Fruit fly (Drosophila melanogaster): ENCODE measurements around the gene CG13862.

The CG13862 gene

dm6 chr3R:22328665-22329350 lies 3.0 kb upstream of the CG13862 start, which contains the start of gene CG7080:
Gene CG7080 (plus strand): TSS chr3R:22329300.
- TF ChIP-seq Hr96 (GFP tag; optimal IDR thresholded peaks at IDR 0.05) = no peak
- TF ChIP-seq pad (GFP tag; optimal IDR thresholded peaks at IDR 0.05) = no peak
- no peak for TF ChIP-seq kay (GFP tag; ENCODE audit: borderline replicate concordance)
- TF ChIP-seq cnc (optimal IDR thresholded peaks at IDR 0.05) = no peak
- TF ChIP-seq Mnt (GFP tag; optimal IDR thresholded peaks at IDR 0.05) = no peak
- no peak for TF ChIP-seq CG7045 (GFP tag; optimal IDR thresholded peaks at IDR 0.05)
- no peak for TF ChIP-seq CG7101 (tag; optimal IDR thresholded peaks at IDR 0.05)
- TF ChIP-seq toe (GFP tag; optimal IDR thresholded peaks at IDR 0.05) = no peak
- no peak for TF ChIP-seq cic (GFP tag; optimal IDR thresholded peaks at IDR 0.05)
- TF ChIP-seq tj (GFP tag; optimal IDR thresholded peaks at IDR 0.05) = no peak
- no peak for TF ChIP-seq CG12768 (GFP tag; optimal IDR thresholded peaks at IDR 0.05)
- TF ChIP-seq Clk (GFP tag; optimal IDR thresholded peaks at IDR 0.05) = no peak
- no peak for TF ChIP-seq CG14711 (tag; optimal IDR thresholded peaks at IDR 0.05)
- TF ChIP-seq Crg-1 (GFP tag; optimal IDR thresholded peaks at IDR 0.05) = no peak
- no peak for TF ChIP-seq CG5204 (GFP tag; optimal IDR thresholded peaks at IDR 0.05)
- TF ChIP-seq CG11617 (GFP tag; optimal IDR thresholded peaks at IDR 0.05) = no peak
- TF ChIP-seq ovo (GFP tag; optimal IDR thresholded peaks at IDR 0.05) = no peak
- TF ChIP-seq CG1620 (GFP tag; optimal IDR thresholded peaks at IDR 0.05) = no peak
- TF ChIP-seq bab1 (GFP tag; optimal IDR thresholded peaks at IDR 0.05) = no peak

dm6 chr3R:22330512-22331119 lies 1.2 kb upstream of the CG13862 start, which contains the start of gene CG33721:
Gene CG33721 (plus strand): TSS chr3R:22331069.
- no peak for TF ChIP-seq Hr96 (GFP tag; optimal IDR thresholded peaks at IDR 0.05)
- TF ChIP-seq CG12768 (GFP tag; optimal IDR thresholded peaks at IDR 0.05) = no peak
- TF ChIP-seq cic (GFP tag; optimal IDR thresholded peaks at IDR 0.05) = no peak
- no peak for TF ChIP-seq CG5204 (GFP tag; optimal IDR thresholded peaks at IDR 0.05)
- no peak for TF ChIP-seq Clk (GFP tag; optimal IDR thresholded peaks at IDR 0.05)
- TF ChIP-seq CG33017 (tag; optimal IDR thresholded peaks at IDR 0.05) = no peak
- no peak for TF ChIP-seq CG11617 (GFP tag; optimal IDR thresholded peaks at IDR 0.05)
- TF ChIP-seq toe (GFP tag; optimal IDR thresholded peaks at IDR 0.05) = no peak
- no peak for TF ChIP-seq bab1 (GFP tag; optimal IDR thresholded peaks at IDR 0.05)

dm6 chr3R:22334050-22334449 lies 2.3 kb downstream of the CG13862 start, which contains the start of gene CG5391:
Gene CG5391 (minus strand): TSS chr3R:22334150.
- TF ChIP-seq CG12768 (GFP tag; optimal IDR thresholded peaks at IDR 0.05) = no peak
- TF ChIP-seq cic (GFP tag; optimal IDR thresholded peaks at IDR 0.05) = no peak
- no peak for TF ChIP-seq ovo (GFP tag; optimal IDR thresholded peaks at IDR 0.05)
- TF ChIP-seq Hr96 (GFP tag; optimal IDR thresholded peaks at IDR 0.05) = no peak
- no peak for TF ChIP-seq tj (GFP tag; optimal IDR thresholded peaks at IDR 0.05)
- no peak for TF ChIP-seq Mnt (GFP tag; optimal IDR thresholded peaks at IDR 0.05)
- TF ChIP-seq CG11617 (GFP tag; optimal IDR thresholded peaks at IDR 0.05) = no peak
- no peak for TF ChIP-seq CG7045 (GFP tag; optimal IDR thresholded peaks at IDR 0.05)
- no peak for TF ChIP-seq CG1620 (GFP tag; optimal IDR thresholded peaks at IDR 0.05)
- TF ChIP-seq toe (GFP tag; optimal IDR thresholded peaks at IDR 0.05) = no peak
- TF ChIP-seq cnc (optimal IDR thresholded peaks at IDR 0.05) = no peak
- TF ChIP-seq Clk (GFP tag; optimal IDR thresholded peaks at IDR 0.05) = no peak
- TF ChIP-seq CG14711 (tag; optimal IDR thresholded peaks at IDR 0.05) = no peak
- no peak for TF ChIP-seq CG7101 (tag; optimal IDR thresholded peaks at IDR 0.05)
- no peak for TF ChIP-seq CG33017 (tag; optimal IDR thresholded peaks at IDR 0.05)
- TF ChIP-seq kay (GFP tag; ENCODE audit: borderline replicate concordance) = no peak
- TF ChIP-seq CG5204 (GFP tag; optimal IDR thresholded peaks at IDR 0.05) = no peak
- no peak for TF ChIP-seq Crg-1 (GFP tag; optimal IDR thresholded peaks at IDR 0.05)

- no peak for TF ChIP-seq tj (GFP tag; optimal IDR thresholded peaks at IDR 0.05)
Measured at dm6 chr3R:22339510-22339909, 7.7 kb downstream of the CG13862 start.

DNA sequence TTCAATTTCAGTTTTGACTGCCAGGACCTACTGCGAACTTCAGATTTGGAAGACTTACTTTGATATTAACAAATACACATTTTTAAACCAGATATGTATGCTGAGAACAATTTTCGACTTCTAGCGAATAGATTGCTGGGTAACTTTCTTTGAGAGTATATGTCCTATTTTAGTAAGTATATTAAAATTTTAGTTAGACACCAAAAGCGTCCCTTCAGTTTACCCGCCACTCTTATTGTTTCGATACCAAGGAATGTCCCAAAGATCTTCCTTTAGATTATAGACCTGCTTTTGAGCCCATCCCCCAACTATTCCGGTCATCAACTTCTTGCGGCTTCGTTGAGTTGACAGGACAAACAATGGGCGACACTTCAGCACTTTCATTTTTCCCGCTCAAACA lies 8.4 kb downstream of the CG13862 start, which contains the start of gene CG5388:
TSS of gene CG5388 (minus strand) at position 101 of the 400 bp plus-strand sequence.
- TF ChIP-seq CG11617 (GFP tag; optimal IDR thresholded peaks at IDR 0.05) = no peak
- TF ChIP-seq CG12768 (GFP tag; optimal IDR thresholded peaks at IDR 0.05) = no peak
- no peak for TF ChIP-seq Crg-1 (GFP tag; optimal IDR thresholded peaks at IDR 0.05)
- TF ChIP-seq cic (GFP tag; optimal IDR thresholded peaks at IDR 0.05) = no peak
- no peak for TF ChIP-seq tj (GFP tag; optimal IDR thresholded peaks at IDR 0.05)
- TF ChIP-seq CG1620 (GFP tag; optimal IDR thresholded peaks at IDR 0.05) = no peak
- TF ChIP-seq kay (GFP tag; ENCODE audit: borderline replicate concordance) = no peak
- TF ChIP-seq bab1 (GFP tag; optimal IDR thresholded peaks at IDR 0.05) = no peak
- TF ChIP-seq toe (GFP tag; optimal IDR thresholded peaks at IDR 0.05) = no peak
- TF ChIP-seq CG14711 (tag; optimal IDR thresholded peaks at IDR 0.05) = no peak
- no peak for TF ChIP-seq CG7101 (tag; optimal IDR thresholded peaks at IDR 0.05)
- TF ChIP-seq CG5204 (GFP tag; optimal IDR thresholded peaks at IDR 0.05) = no peak
- TF ChIP-seq Mnt (GFP tag; optimal IDR thresholded peaks at IDR 0.05) = no peak
- TF ChIP-seq cnc (optimal IDR thresholded peaks at IDR 0.05) = no peak
- TF ChIP-seq CG33017 (tag; optimal IDR thresholded peaks at IDR 0.05) = no peak
- TF ChIP-seq pad (GFP tag; optimal IDR thresholded peaks at IDR 0.05) = no peak
- no peak for TF ChIP-seq Hr96 (GFP tag; optimal IDR thresholded peaks at IDR 0.05)
- TF ChIP-seq ovo (GFP tag; optimal IDR thresholded peaks at IDR 0.05) = no peak

dm6 chr3R:22341652-22342051 lies 9.9 kb downstream of the CG13862 start:
- TF ChIP-seq cic (GFP tag; optimal IDR thresholded peaks at IDR 0.05) (no peak), CG7101 (tag; optimal IDR thresholded peaks at IDR 0.05) (no peak), Crg-1 (GFP tag; optimal IDR thresholded peaks at IDR 0.05) (no peak), Clk (GFP tag; optimal IDR thresholded peaks at IDR 0.05) (no peak), bab1 (GFP tag; optimal IDR thresholded peaks at IDR 0.05) (no peak)

Data from whole organism, adult.